Worm (Caenorhabditis elegans): Measurements from ENCODE around the gene rmd-6.

- TF ChIP-seq crh-2 (tag; optimal IDR thresholded peaks at IDR 0.05) (no peak), egl-27 (tag; optimal IDR thresholded peaks at IDR 0.05) (no peak), F13H6.1 (tag; optimal IDR thresholded peaks at IDR 0.05) (no peak), ZK546.5 (tag; optimal IDR thresholded peaks at IDR 0.05) (no peak), snpc-4 (tag; optimal IDR thresholded peaks at IDR 0.05) (no peak), zag-1 (tag; optimal IDR thresholded peaks at IDR 0.05) (no peak), mbf-1 (tag; optimal IDR thresholded peaks at IDR 0.05) (no peak), elt-3 (tag; optimal IDR thresholded peaks at IDR 0.05) (no peak), unc-62 (GFP tag; optimal IDR thresholded peaks at IDR 0.05) (no peak), nhr-23 (tag; optimal IDR thresholded peaks at IDR 0.05) (no peak), R02D3.7 (tag; optimal IDR thresholded peaks at IDR 0.05) (no peak), unc-39 (tag; optimal IDR thresholded peaks at IDR 0.05) (no peak)
Measured at ce11 chrIV:5037489-5037888, 31.2 kb upstream of the rmd-6 start, which contains the start of gene C09B9.1.
